Fruit fly (Drosophila melanogaster): ENCODE data around the gene Acp24A4.
A peak's percentile ranks its signal among the peaks of the same experiment; 100 is the strongest.

The Acp24A4 gene

dm6 chr2L:3655698-3656105 lies 38.0 kb downstream of the Acp24A4 start (continued):
- TF ChIP-seq pzg (GFP tag; optimal IDR thresholded peaks at IDR 0.05) (peak; percentile 34), lmd (GFP tag; IDR thresholded peaks at IDR 0.05) (peak; percentile 98), CG17328 (GFP tag; IDR thresholded peaks at IDR 0.05) (peak; percentile 97), pita (GFP tag; optimal IDR thresholded peaks at IDR 0.05) (no peak), MTF-1 (GFP tag; optimal IDR thresholded peaks at IDR 0.05; ENCODE audit: borderline replicate concordance) (peak; percentile 95), Deaf1 (tag; optimal IDR thresholded peaks at IDR 0.05) (peak; percentile 87), CG4328 (GFP tag; optimal IDR thresholded peaks at IDR 0.05) (peak; percentile 98), ap (GFP tag; IDR thresholded peaks at IDR 0.05) (peak; percentile 96), Bdp1 (GFP tag; optimal IDR thresholded peaks at IDR 0.05) (peak; percentile 91), dmrt11E (tag; optimal IDR thresholded peaks at IDR 0.05) (peak; percentile 97), p53 (GFP tag; optimal IDR thresholded peaks at IDR 0.05) (peak; percentile 94), nau (GFP tag; optimal IDR thresholded peaks at IDR 0.05) (peak; percentile 97), CG15514 (GFP tag; optimal IDR thresholded peaks at IDR 0.05) (peak; percentile 94), CG13894 (tag; optimal IDR thresholded peaks at IDR 0.05) (peak; percentile 97), peb (GFP tag; IDR thresholded peaks at IDR 0.05) (peak; percentile 97), CG10366 (GFP tag; IDR thresholded peaks at IDR 0.05) (peak; percentile 98), Poxn (GFP tag; IDR thresholded peaks at IDR 0.05) (peak; percentile 93), yki (optimal IDR thresholded peaks at IDR 0.05) (peak; percentile 30), ERR (GFP tag; optimal IDR thresholded peaks at IDR 0.05) (peak; percentile 97), CG17612 (GFP tag; IDR thresholded peaks at IDR 0.05) (peak; percentile 93), CG31388 (GFP tag; optimal IDR thresholded peaks at IDR 0.05) (peak; percentile 94), Taf1 (GFP tag; IDR thresholded peaks at IDR 0.05) (peak; percentile 98), abd-A (tag; optimal IDR thresholded peaks at IDR 0.05) (peak; percentile 96), fd64A (GFP tag; optimal IDR thresholded peaks at IDR 0.05) (peak; percentile 98), sqz (GFP tag; optimal IDR thresholded peaks at IDR 0.05) (peak; percentile 97), CG7556 (GFP tag; optimal IDR thresholded peaks at IDR 0.05) (peak; percentile 98), CG13775 (GFP tag; optimal IDR thresholded peaks at IDR 0.05) (peak; percentile 98), her (GFP tag; optimal IDR thresholded peaks at IDR 0.05) (peak; percentile 97), fu2 (GFP tag; optimal IDR thresholded peaks at IDR 0.05) (peak; percentile 98), CG3726 (GFP tag; IDR thresholded peaks at IDR 0.05) (peak; percentile 94), hkb (optimal IDR thresholded peaks at IDR 0.05) (no peak), hkb (GFP tag; IDR thresholded peaks at IDR 0.05) (peak; percentile 99), Ptx1 (GFP tag; IDR thresholded peaks at IDR 0.05) (peak; percentile 98), unpg (GFP tag; optimal IDR thresholded peaks at IDR 0.05) (peak; percentile 99), CG11696 (GFP tag; IDR thresholded peaks at IDR 0.05) (peak; percentile 91), CG10209 (GFP tag; optimal IDR thresholded peaks at IDR 0.05) (peak; percentile 97), Doc2 (GFP tag; IDR thresholded peaks at IDR 0.05) (peak; percentile 88), CG34224 (GFP tag; IDR thresholded peaks at IDR 0.05; ENCODE audit: partially characterized antibody) (no peak), CG11723 (GFP tag; optimal IDR thresholded peaks at IDR 0.05) (peak; percentile 98), repo (GFP tag; optimal IDR thresholded peaks at IDR 0.05) (peak; percentile 97), CG17568 (GFP tag; optimal IDR thresholded peaks at IDR 0.05) (peak; percentile 98), CG4360 (GFP tag; IDR thresholded peaks at IDR 0.05) (peak; percentile 97), CG8359 (GFP tag; optimal IDR thresholded peaks at IDR 0.05; ENCODE audit: borderline replicate concordance) (peak; percentile 95), tup (GFP tag; optimal IDR thresholded peaks at IDR 0.05) (peak; percentile 91), CG11695 (GFP tag; IDR thresholded peaks at IDR 0.05) (peak; percentile 99), schlank (tag; optimal IDR thresholded peaks at IDR 0.05) (peak; percentile 98), Elba2 (GFP tag; optimal IDR thresholded peaks at IDR 0.05) (peak; percentile 78), CG15696 (tag; optimal IDR thresholded peaks at IDR 0.05) (peak; percentile 96), twi (tag; optimal IDR thresholded peaks at IDR 0.05) (peak; percentile 96), CG1529 (GFP tag; optimal IDR thresholded peaks at IDR 0.05) (peak; percentile 99), CG10979 (tag; optimal IDR thresholded peaks at IDR 0.05) (peak; percentile 98)

Data from whole organism, embryonic.